Worm (Caenorhabditis elegans): ENCODE measurements around the gene nex-4.

nex-4 gene

ce11 chrV:4851138-4851537, at the start of gene nex-4:
nex-4 (plus strand) TSS chrV:4851438.
- TF ChIP-seq aly-2 (tag; optimal IDR thresholded peaks at IDR 0.05) (no peak), elt-2 (tag; optimal IDR thresholded peaks at IDR 0.05) (no peak), elt-3 (tag; optimal IDR thresholded peaks at IDR 0.05) (no peak), mdl-1 (tag; optimal IDR thresholded peaks at IDR 0.05) (no peak), mml-1 (tag; optimal IDR thresholded peaks at IDR 0.05) (no peak), ama-1 (optimal IDR thresholded peaks at IDR 0.05) (no peak), lin-39 (tag; optimal IDR thresholded peaks at IDR 0.05) (no peak), sea-2 (GFP tag; optimal IDR thresholded peaks at IDR 0.05) (no peak), lsy-12 (tag; optimal IDR thresholded peaks at IDR 0.05) (no peak), eor-1 (tag; optimal IDR thresholded peaks at IDR 0.05) (no peak), ceh-9 (tag; optimal IDR thresholded peaks at IDR 0.05) (no peak), ztf-11 (tag; optimal IDR thresholded peaks at IDR 0.05) (no peak), jun-1 (tag; optimal IDR thresholded peaks at IDR 0.05) (no peak), egl-27 (tag; optimal IDR thresholded peaks at IDR 0.05) (no peak), fkh-10 (GFP tag; optimal IDR thresholded peaks at IDR 0.05) (no peak), fkh-2 (tag; optimal IDR thresholded peaks at IDR 0.05) (no peak), zag-1 (tag; optimal IDR thresholded peaks at IDR 0.05) (no peak), unc-62 (GFP tag; optimal IDR thresholded peaks at IDR 0.05) (no peak), nfya-1 (tag; optimal IDR thresholded peaks at IDR 0.05; ENCODE audit: insufficient read depth) (no peak), R02D3.7 (tag; optimal IDR thresholded peaks at IDR 0.05) (no peak)

ce11 chrV:4801943-4802342, 49.3 kb upstream of the nex-4 start:
- TF ChIP-seq ztf-4 (tag; optimal IDR thresholded peaks at IDR 0.05) (no peak), nhr-43 (tag; optimal IDR thresholded peaks at IDR 0.05; ENCODE audit: poor library complexity, severe bottlenecking) (no peak), R02D3.7 (tag; optimal IDR thresholded peaks at IDR 0.05) (no peak), nhr-23 (tag; optimal IDR thresholded peaks at IDR 0.05) (no peak), elt-1 (tag; optimal IDR thresholded peaks at IDR 0.05) (no peak), elt-3 (tag; optimal IDR thresholded peaks at IDR 0.05) (no peak), mml-1 (tag; optimal IDR thresholded peaks at IDR 0.05) (no peak), fkh-10 (GFP tag; optimal IDR thresholded peaks at IDR 0.05) (no peak), aly-2 (tag; optimal IDR thresholded peaks at IDR 0.05) (no peak), elt-2 (tag; optimal IDR thresholded peaks at IDR 0.05) (no peak), snpc-4 (tag; optimal IDR thresholded peaks at IDR 0.05) (no peak)

- TF ChIP-seq egl-27 (tag; optimal IDR thresholded peaks at IDR 0.05) (no peak), ceh-16 (tag; optimal IDR thresholded peaks at IDR 0.05) (no peak), daf-12 (tag; optimal IDR thresholded peaks at IDR 0.05) (no peak), nhr-77 (tag; optimal IDR thresholded peaks at IDR 0.05) (no peak), pha-4 (tag; optimal IDR thresholded peaks at IDR 0.05) (no peak), elt-1 (tag; optimal IDR thresholded peaks at IDR 0.05) (no peak), aly-2 (tag; optimal IDR thresholded peaks at IDR 0.05) (no peak), ceh-28 (tag; optimal IDR thresholded peaks at IDR 0.05) (no peak), ztf-4 (tag; optimal IDR thresholded peaks at IDR 0.05) (no peak), sea-2 (GFP tag; optimal IDR thresholded peaks at IDR 0.05) (no peak)
Measured at ce11 chrV:4805847-4806246, 45.4 kb upstream of the nex-4 start, which contains the start of gene R02F11.3. R02F11.3 (minus strand) TSS chrV:4805947.

ce11 chrV:4806859-4807258, 44.4 kb upstream of the nex-4 start:
- no peak for TF ChIP-seq jun-1 (tag; optimal IDR thresholded peaks at IDR 0.05)

- TF ChIP-seq ceh-82 (tag; optimal IDR thresholded peaks at IDR 0.05) (no peak), nfya-1 (tag; optimal IDR thresholded peaks at IDR 0.05; ENCODE audit: insufficient read depth) (peak; percentile 63), lsy-12 (tag; optimal IDR thresholded peaks at IDR 0.05) (no peak), mml-1 (tag; optimal IDR thresholded peaks at IDR 0.05) (no peak), nhr-43 (tag; optimal IDR thresholded peaks at IDR 0.05; ENCODE audit: poor library complexity, severe bottlenecking) (no peak), ceh-28 (tag; optimal IDR thresholded peaks at IDR 0.05) (no peak), lin-15B (tag; optimal IDR thresholded peaks at IDR 0.05) (peak; percentile 82), ceh-9 (tag; optimal IDR thresholded peaks at IDR 0.05) (no peak), nhr-28 (tag; optimal IDR thresholded peaks at IDR 0.05) (no peak), tbx-2 (tag; optimal IDR thresholded peaks at IDR 0.05) (no peak), elt-2 (tag; optimal IDR thresholded peaks at IDR 0.05) (no peak), fkh-10 (GFP tag; optimal IDR thresholded peaks at IDR 0.05) (no peak), sea-2 (GFP tag; optimal IDR thresholded peaks at IDR 0.05) (no peak), pha-4 (tag; optimal IDR thresholded peaks at IDR 0.05) (peak; percentile 9), jun-1 (tag; optimal IDR thresholded peaks at IDR 0.05) (no peak), hmg-11 (tag; optimal IDR thresholded peaks at IDR 0.05) (peak; percentile 70), snpc-4 (tag; optimal IDR thresholded peaks at IDR 0.05) (peak; percentile 48), ztf-4 (tag; optimal IDR thresholded peaks at IDR 0.05) (no peak), nhr-11 (tag; optimal IDR thresholded peaks at IDR 0.05) (no peak), pqm-1 (tag; optimal IDR thresholded peaks at IDR 0.05) (no peak), egl-5 (tag; optimal IDR thresholded peaks at IDR 0.05) (no peak), skn-1 (tag; optimal IDR thresholded peaks at IDR 0.05) (no peak), ztf-11 (tag; optimal IDR thresholded peaks at IDR 0.05) (no peak), lin-39 (tag; optimal IDR thresholded peaks at IDR 0.05) (peak; percentile 56), nhr-237 (tag; optimal IDR thresholded peaks at IDR 0.05) (no peak), eor-1 (tag; optimal IDR thresholded peaks at IDR 0.05) (no peak), R02D3.7 (tag; optimal IDR thresholded peaks at IDR 0.05) (no peak), ceh-16 (tag; optimal IDR thresholded peaks at IDR 0.05) (no peak), unc-62 (GFP tag; optimal IDR thresholded peaks at IDR 0.05) (no peak), mdl-1 (tag; optimal IDR thresholded peaks at IDR 0.05) (no peak), nhr-76 (tag; optimal IDR thresholded peaks at IDR 0.05) (no peak)
Measured at ce11 chrV:4810653-4811052, 40.6 kb upstream of the nex-4 start.

Measured in whole organism, L3 larva.